Worm (Caenorhabditis elegans): ENCODE results near the gene R74.7.
A peak's percentile ranks its signal among the peaks of the same experiment; 100 is the strongest.

R74.7 gene

ce11 chrIII:4209188-4209587 lies 5.0 kb downstream of the R74.7 start, which contains the start of gene phlp-2:
TSS of gene phlp-2 (plus strand) at chrIII:4209488.
- TF ChIP-seq lin-14 (GFP tag; optimal IDR thresholded peaks at IDR 0.05), result no peak
- no peak for TF ChIP-seq unc-62 (GFP tag; optimal IDR thresholded peaks at IDR 0.05)
- no peak for TF ChIP-seq sptf-1 (tag; optimal IDR thresholded peaks at IDR 0.05)
- no peak for TF ChIP-seq nhr-19 (GFP tag; conservative IDR thresholded peaks at IDR 0.05)
- no peak for TF ChIP-seq unc-86 (tag; optimal IDR thresholded peaks at IDR 0.05)
- no peak for TF ChIP-seq alr-1 (tag; optimal IDR thresholded peaks at IDR 0.05; ENCODE audit: borderline replicate concordance)
- no peak for TF ChIP-seq snu-23 (GFP tag; optimal IDR thresholded peaks at IDR 0.05)
- no peak for TF ChIP-seq sox-4 (tag; optimal IDR thresholded peaks at IDR 0.05)
- no peak for TF ChIP-seq ceh-82 (tag; optimal IDR thresholded peaks at IDR 0.05)
- TF ChIP-seq aha-1 (tag; optimal IDR thresholded peaks at IDR 0.05), result no peak
- no peak for TF ChIP-seq zag-1 (tag; optimal IDR thresholded peaks at IDR 0.05)
- TF ChIP-seq vab-15 (tag; optimal IDR thresholded peaks at IDR 0.05), result no peak

ce11 chrIII:4210661-4211060 lies 6.4 kb downstream of the R74.7 start:
- no peak for TF ChIP-seq pqm-1 (tag; optimal IDR thresholded peaks at IDR 0.05)
- no peak for TF ChIP-seq zag-1 (tag; optimal IDR thresholded peaks at IDR 0.05)
- TF ChIP-seq hlh-17 (GFP tag; optimal IDR thresholded peaks at IDR 0.05; ENCODE audit: borderline replicate concordance), result no peak
- TF ChIP-seq nhr-237 (tag; optimal IDR thresholded peaks at IDR 0.05), result no peak
- no peak for TF ChIP-seq lin-39 (tag; optimal IDR thresholded peaks at IDR 0.05)
- TF ChIP-seq nhr-19 (GFP tag; conservative IDR thresholded peaks at IDR 0.05), result no peak
- TF ChIP-seq grh-1 (GFP tag; IDR thresholded peaks at IDR 0.05), result no peak
- no peak for TF ChIP-seq snu-23 (GFP tag; optimal IDR thresholded peaks at IDR 0.05)
- TF ChIP-seq lir-3 (tag; optimal IDR thresholded peaks at IDR 0.05; ENCODE audit: poor library complexity), result no peak
- TF ChIP-seq nhr-90 (tag; optimal IDR thresholded peaks at IDR 0.05; ENCODE audit: poor library complexity), result no peak
- no peak for TF ChIP-seq zip-4 (GFP tag; optimal IDR thresholded peaks at IDR 0.05)
- no peak for TF ChIP-seq fkh-10 (GFP tag; optimal IDR thresholded peaks at IDR 0.05)
- no peak for TF ChIP-seq pax-3 (tag; optimal IDR thresholded peaks at IDR 0.05)
- no peak for TF ChIP-seq ceh-63 (GFP tag; optimal IDR thresholded peaks at IDR 0.05)
- no peak for TF ChIP-seq ceh-82 (tag; optimal IDR thresholded peaks at IDR 0.05)
- no peak for TF ChIP-seq nhr-12 (tag; optimal IDR thresholded peaks at IDR 0.05)
- no peak for TF ChIP-seq tbx-2 (tag; optimal IDR thresholded peaks at IDR 0.05)
- no peak for TF ChIP-seq egl-13 (tag; optimal IDR thresholded peaks at IDR 0.05)
- no peak for TF ChIP-seq hlh-4 (tag; optimal IDR thresholded peaks at IDR 0.05)

- TF ChIP-seq dsc-1 (tag; optimal IDR thresholded peaks at IDR 0.05) (peak; percentile 79), nhr-84 (tag; optimal IDR thresholded peaks at IDR 0.05) (no peak), nhr-71 (tag; optimal IDR thresholded peaks at IDR 0.05) (peak; percentile 61), fkh-8 (tag; optimal IDR thresholded peaks at IDR 0.05) (peak; percentile 90), sox-4 (tag; optimal IDR thresholded peaks at IDR 0.05) (peak; percentile 20), mab-9 (GFP tag; IDR thresholded peaks at IDR 0.05) (no peak), nhr-47 (tag; optimal IDR thresholded peaks at IDR 0.05) (peak; percentile 60), ztf-4 (tag; optimal IDR thresholded peaks at IDR 0.05) (peak; percentile 24), hlh-4 (tag; optimal IDR thresholded peaks at IDR 0.05) (peak; percentile 2), pax-3 (tag; optimal IDR thresholded peaks at IDR 0.05) (peak; percentile 70), snu-23 (GFP tag; optimal IDR thresholded peaks at IDR 0.05) (no peak)
These were observed 16.6 kb downstream of the R74.7 start for ce11 chrIII:4220864-4221263.

- TF ChIP-seq lin-14 (GFP tag; optimal IDR thresholded peaks at IDR 0.05), result peak; percentile 45
- TF ChIP-seq efl-1 (optimal IDR thresholded peaks at IDR 0.05), result no peak
- peak in 1 of 2 experiments; percentile 21 for TF ChIP-seq efl-1 (GFP tag; optimal IDR thresholded peaks at IDR 0.05 in 1 of 2)
- no peak for TF ChIP-seq snu-23 (GFP tag; optimal IDR thresholded peaks at IDR 0.05)
- no peak for TF ChIP-seq elt-2 (tag; optimal IDR thresholded peaks at IDR 0.05)
These were observed 17.3 kb downstream of the R74.7 start for ce11 chrIII:4221527-4221926.

All from whole organism, L1 larva.